Worm (Caenorhabditis elegans) whole organism, young adult: ENCODE results near the gene T04H1.12.

ENCODE experiments used
- B0019.2 ChIP-seq: fragments of 200-800 bp; sonication (Bioruptor generic); conservative IDR thresholded peaks from 2 replicates; pipeline ENCODE4 v1.3.6; 2022; ENCODE audit warnings: missing genetic modification reagents, missing genetic modification characterization, missing compliant biosample characterization
- F37B4.10 ChIP-seq: fragments of 200-800 bp; sonication (Bioruptor generic); IDR thresholded peaks from 2 replicates; pipeline ENCODE4 v1.3.6; 2022; ENCODE audit warnings: missing genetic modification characterization, missing compliant biosample characterization
- F55B11.4 ChIP-seq: sonication (generic microtip); optimal IDR thresholded peaks from 2 replicates; lab custom pipeline; 2016; ENCODE audit warnings: missing compliant biosample characterization, missing genetic modification characterization, borderline replicate concordance; ENCODE audit not compliant: insufficient read depth
- F57A8.1 ChIP-seq: fragments of 200-800 bp; sonication (Bioruptor generic); optimal IDR thresholded peaks from 2 replicates; lab custom pipeline; 2018; ENCODE audit warnings: mild to moderate bottlenecking, missing genetic modification characterization, moderate library complexity, missing compliant biosample characterization
- F57C9.4 ChIP-seq: sonication (generic microtip); optimal IDR thresholded peaks from 2 replicates; lab custom pipeline; 2017; ENCODE audit warnings: mild to moderate bottlenecking, missing genetic modification characterization, missing compliant biosample characterization
- K11D2.4 ChIP-seq: fragments of 200-800 bp; sonication (Bioruptor generic); IDR thresholded peaks from 2 replicates; pipeline ENCODE4 v1.3.6; 2022; ENCODE audit warnings: missing genetic modification reagents, missing genetic modification characterization, missing compliant biosample characterization
- Y53F4B.3 ChIP-seq: fragments of 200-800 bp; sonication (Bioruptor generic); IDR thresholded peaks from 2 replicates; pipeline ENCODE4 v1.3.6; 2022; ENCODE audit warnings: missing genetic modification reagents, missing genetic modification characterization, missing compliant biosample characterization
- Y53G8AR.9 ChIP-seq: fragments of 200-800 bp; sonication (Bioruptor generic); conservative IDR thresholded peaks from 2 replicates; pipeline ENCODE4 v1.3.6; 2022; ENCODE audit warnings: missing genetic modification reagents, missing genetic modification characterization, missing compliant biosample characterization
- Y56A3A.18 ChIP-seq: fragments of 200-800 bp; sonication (Bioruptor generic); IDR thresholded peaks from 2 replicates; pipeline ENCODE4 v1.3.6; 2022; ENCODE audit warnings: missing genetic modification reagents, missing genetic modification characterization, missing compliant biosample characterization
- ZK185.1 ChIP-seq: sonication (generic microtip); optimal IDR thresholded peaks from 2 replicates; lab custom pipeline; 2016; ENCODE audit warnings: mild to moderate bottlenecking, missing genetic modification characterization, missing compliant biosample characterization; ENCODE audit not compliant: poor library complexity, severe bottlenecking
- akir-1 ChIP-seq: fragments of 200-800 bp; sonication (Bioruptor generic); optimal IDR thresholded peaks from 2 replicates; lab custom pipeline; 2018; ENCODE audit warnings: mild to moderate bottlenecking, missing genetic modification characterization, moderate library complexity, missing compliant biosample characterization
- ama-1 ChIP-seq, 3 experiments: fragments of 150-350 bp in 1 of 3; sonication (generic microtip) in 2 of 3; optimal IDR thresholded peaks; 2 replicates each; lab custom pipeline; 2014 to 2018; ENCODE audit warnings: missing biosample characterization in 2 of 3, missing genetic modification characterization in 2 of 3, missing genetic modification reagents in 2 of 3
- aptf-2 ChIP-seq: fragments of 200-800 bp; sonication (Bioruptor generic); conservative IDR thresholded peaks from 2 replicates; pipeline ENCODE4 v1.3.6; 2022; ENCODE audit warnings: missing genetic modification reagents, missing genetic modification characterization, missing compliant biosample characterization
- atf-7 ChIP-seq: sonication (generic microtip); optimal IDR thresholded peaks from 2 replicates; lab custom pipeline; 2017; ENCODE audit warnings: mild to moderate bottlenecking, missing genetic modification characterization, missing compliant biosample characterization
- athp-1 ChIP-seq: sonication (generic microtip); optimal IDR thresholded peaks from 2 replicates; lab custom pipeline; 2017; ENCODE audit warnings: mild to moderate bottlenecking, missing genetic modification characterization, missing compliant biosample characterization
- attf-5 ChIP-seq: fragments of 200-800 bp; sonication (Bioruptor generic); optimal IDR thresholded peaks from 2 replicates; lab custom pipeline; 2018; ENCODE audit warnings: mild to moderate bottlenecking, missing genetic modification characterization, missing compliant biosample characterization
- bed-1 ChIP-seq: fragments of 200-800 bp; sonication (Bioruptor generic); IDR thresholded peaks from 2 replicates; pipeline ENCODE4 v1.3.6; 2022; ENCODE audit warnings: missing genetic modification reagents, missing genetic modification characterization, missing compliant biosample characterization
- bed-2 ChIP-seq: fragments of 200-800 bp; sonication (Bioruptor generic); IDR thresholded peaks from 2 replicates; pipeline ENCODE4 v1.3.6; 2022; ENCODE audit warnings: missing genetic modification reagents, missing genetic modification characterization, missing compliant biosample characterization
- ceh-100 ChIP-seq: fragments of 200-800 bp; sonication (Bioruptor generic); IDR thresholded peaks from 2 replicates; pipeline ENCODE4 v1.3.6; 2022; ENCODE audit warnings: missing genetic modification reagents, missing genetic modification characterization, missing compliant biosample characterization
- ceh-40 ChIP-seq: fragments of 200-800 bp; sonication (Bioruptor generic); IDR thresholded peaks from 2 replicates; pipeline ENCODE4 v1.3.6; 2022; ENCODE audit warnings: missing genetic modification characterization, missing compliant biosample characterization
- ceh-79 ChIP-seq: sonication (generic microtip); optimal IDR thresholded peaks from 2 replicates; lab custom pipeline; 2017; ENCODE audit warnings: mild to moderate bottlenecking, missing genetic modification characterization, missing compliant biosample characterization
- chd-7 ChIP-seq: sonication (generic microtip); optimal IDR thresholded peaks from 2 replicates; lab custom pipeline; 2016; ENCODE audit warnings: mild to moderate bottlenecking, missing genetic modification characterization, moderate library complexity, missing compliant biosample characterization
- die-1 ChIP-seq: sonication (generic microtip); optimal IDR thresholded peaks from 2 replicates; lab custom pipeline; 2016; ENCODE audit warnings: missing genotype, mild to moderate bottlenecking, missing genetic modification characterization, missing compliant biosample characterization
- dpl-1 ChIP-seq: fragments of 150-350 bp; optimal IDR thresholded peaks from 2 replicates; lab custom pipeline; 2014; ENCODE audit warnings: missing biosample characterization, missing genetic modification reagents, missing genetic modification characterization
- fkh-3 ChIP-seq: sonication (generic microtip); optimal IDR thresholded peaks from 2 replicates; lab custom pipeline; 2016; ENCODE audit warnings: mild to moderate bottlenecking, missing genetic modification characterization, missing compliant biosample characterization
- him-1 ChIP-seq: sonication (generic microtip); optimal IDR thresholded peaks from 2 replicates; lab custom pipeline; 2016; ENCODE audit warnings: missing genotype, missing genetic modification reagents, missing genetic modification characterization, missing compliant biosample characterization
- hmg-20 ChIP-seq: fragments of 200-800 bp; sonication (Bioruptor generic); IDR thresholded peaks from 2 replicates; pipeline ENCODE4 v1.3.6; 2022; ENCODE audit warnings: missing genetic modification reagents, missing genetic modification characterization, missing compliant biosample characterization
- let-607 ChIP-seq, 2 experiments: fragments of 200-800 bp in 1 of 2; sonication (Bioruptor generic) in 1 of 2; sonication (generic microtip) in 1 of 2; optimal IDR thresholded peaks; 2 replicates each; lab custom pipeline; 2016 to 2018; ENCODE audit warnings: mild to moderate bottlenecking in 2 of 2, missing compliant biosample characterization in 2 of 2, missing genetic modification characterization in 2 of 2, moderate library complexity in 2 of 2, missing genotype in 1 of 2
- lin-26 ChIP-seq: fragments of 200-800 bp; sonication (Bioruptor generic); IDR thresholded peaks from 2 replicates; pipeline ENCODE4 v1.3.6; 2022; ENCODE audit warnings: missing genetic modification reagents, missing genetic modification characterization, missing compliant biosample characterization
- lin-35 ChIP-seq, 3 experiments: fragments of 150-350 bp in 2 of 3; sonication (generic microtip) in 1 of 3; optimal IDR thresholded peaks; 2 replicates each; lab custom pipeline; 2014 to 2018; ENCODE audit warnings: missing biosample characterization in 3 of 3, missing genetic modification characterization in 3 of 3, missing genetic modification reagents in 3 of 3
- lin-54 ChIP-seq: fragments of 200-800 bp; sonication (Bioruptor generic); optimal IDR thresholded peaks from 2 replicates; lab custom pipeline; 2018; ENCODE audit warnings: mild to moderate bottlenecking, missing genetic modification characterization, missing compliant biosample characterization
- lsl-1 ChIP-seq: fragments of 200-800 bp; sonication (Bioruptor generic); optimal IDR thresholded peaks from 2 replicates; lab custom pipeline; 2018; ENCODE audit warnings: mild to moderate bottlenecking, missing genetic modification characterization, moderate library complexity, missing compliant biosample characterization
- madf-8 ChIP-seq: fragments of 200-800 bp; sonication (Bioruptor generic); conservative IDR thresholded peaks from 2 replicates; pipeline ENCODE4 v1.3.6; 2022; ENCODE audit warnings: missing genetic modification reagents, missing genetic modification characterization, missing compliant biosample characterization
- nhr-120 ChIP-seq: fragments of 200-800 bp; sonication (Bioruptor generic); IDR thresholded peaks from 2 replicates; pipeline ENCODE4 v1.3.6; 2022; ENCODE audit warnings: missing genetic modification characterization, missing compliant biosample characterization
- nhr-179 ChIP-seq: sonication (generic microtip); optimal IDR thresholded peaks from 2 replicates; lab custom pipeline; 2016; ENCODE audit warnings: mild to moderate bottlenecking, missing genetic modification characterization, missing compliant biosample characterization
- nhr-27 ChIP-seq: fragments of 200-800 bp; sonication (Bioruptor generic); optimal IDR thresholded peaks from 2 replicates; lab custom pipeline; 2018; ENCODE audit warnings: mild to moderate bottlenecking, missing genetic modification characterization, moderate library complexity, missing compliant biosample characterization
- rec-8 ChIP-seq, 2 experiments: sonication (generic microtip); optimal IDR thresholded peaks; 2 replicates each; lab custom pipeline; 2016; ENCODE audit warnings: mild to moderate bottlenecking in 2 of 2, missing genetic modification characterization in 2 of 2, missing genetic modification reagents in 2 of 2, missing genotype in 2 of 2, missing biosample characterization in 1 of 2, missing compliant biosample characterization in 1 of 2, moderate library complexity in 1 of 2
- snpc-1.3 ChIP-seq: sonication (generic microtip); optimal IDR thresholded peaks from 2 replicates; lab custom pipeline; 2017; ENCODE audit warnings: missing genetic modification characterization, mild to moderate bottlenecking, missing compliant biosample characterization, antibody characterized with exemption, moderate library complexity, missing genotype, missing genetic modification reagents; ENCODE audit not compliant: insufficient read depth
- somi-1 ChIP-seq: fragments of 200-800 bp; sonication (Bioruptor generic); optimal IDR thresholded peaks from 2 replicates; lab custom pipeline; 2018; ENCODE audit warnings: mild to moderate bottlenecking, missing genetic modification characterization, missing compliant biosample characterization
- sptf-2 ChIP-seq: fragments of 200-800 bp; sonication (Bioruptor generic); optimal IDR thresholded peaks from 2 replicates; lab custom pipeline; 2018; ENCODE audit warnings: mild to moderate bottlenecking, missing genetic modification characterization, missing compliant biosample characterization
- tbp1 ChIP-seq: fragments of 200-800 bp; sonication (Bioruptor generic); optimal IDR thresholded peaks from 2 replicates; lab custom pipeline; 2018; ENCODE audit warnings: mild to moderate bottlenecking, missing genetic modification characterization, missing compliant biosample characterization
- tlf-1 ChIP-seq: fragments of 200-800 bp; sonication (Bioruptor generic); optimal IDR thresholded peaks from 2 replicates; lab custom pipeline; 2018; ENCODE audit warnings: mild to moderate bottlenecking, missing genetic modification characterization, missing compliant biosample characterization
- unc-62 ChIP-seq: fragments of 150-350 bp; optimal IDR thresholded peaks from 2 replicates; lab custom pipeline; 2014; ENCODE audit warnings: missing biosample characterization, missing genetic modification reagents, missing genetic modification characterization
- xnd-1 ChIP-seq: sonication (generic microtip); optimal IDR thresholded peaks from 2 replicates; lab custom pipeline; 2016; ENCODE audit warnings: missing genotype, missing genetic modification reagents, missing genetic modification characterization, missing compliant biosample characterization
- zfh-2 ChIP-seq: fragments of 200-800 bp; sonication (Bioruptor generic); conservative IDR thresholded peaks from 2 replicates; pipeline ENCODE4 v1.3.6; 2022; ENCODE audit warnings: missing genetic modification reagents, missing genetic modification characterization, missing compliant biosample characterization
- ztf-28 ChIP-seq: fragments of 200-800 bp; sonication (Bioruptor generic); IDR thresholded peaks from 2 replicates; pipeline ENCODE4 v1.3.6; 2022; ENCODE audit warnings: missing genetic modification reagents, missing genetic modification characterization, missing compliant biosample characterization

T04H1.12 gene

ce11 chrV:12303453-12304077 is 48.1 kb downstream of the T04H1.12 start (continued):
- TF ChIP-seq Y56A3A.18 = peak; percentile 99
- peak; percentile 85 for TF ChIP-seq aptf-2 (GFP tag; lab: Robert Waterston, UW)
- TF ChIP-seq lsl-1 = peak; percentile 77
- peak; percentile 100 for TF ChIP-seq sptf-2
- peak; percentile 90 for TF ChIP-seq Y53F4B.3 (GFP tag; lab: Robert Waterston, UW)
- peak; percentile 100 for TF ChIP-seq chd-7 (tag; lab: Kevin White, UChicago)
- peak; percentile 99 for TF ChIP-seq lin-26
- peak; percentile 95 for TF ChIP-seq tlf-1 (GFP tag; lab: Kevin White, UChicago)
- peak; percentile 96 to 99 for TF ChIP-seq rec-8 (tag; optimal IDR thresholded peaks at IDR 0.05; lab: Kevin White, UChicago)
- no peak for TF ChIP-seq unc-62
- peak; percentile 99 for TF ChIP-seq him-1
- peak; percentile 100 for TF ChIP-seq fkh-3 (tag; lab: Kevin White, UChicago)
- TF ChIP-seq F55B11.4 (tag; lab: Kevin White, UChicago) = peak; percentile 58
- TF ChIP-seq lin-54 (GFP tag; lab: Kevin White, UChicago) = peak; percentile 95
- peak; percentile 99 for TF ChIP-seq zfh-2
- peak; percentile 90 for TF ChIP-seq nhr-179 (tag; lab: Kevin White, UChicago)
- TF ChIP-seq tbp1 (GFP tag; lab: Kevin White, UChicago) = peak; percentile 96
- peak; percentile 89 for TF ChIP-seq B0019.2
- TF ChIP-seq let-607 (tag; optimal IDR thresholded peaks at IDR 0.05; lab: Kevin White, UChicago) = peak; percentile 84 to 90
- TF ChIP-seq ztf-28 = peak; percentile 97
- TF ChIP-seq ceh-79 (tag; lab: Kevin White, UChicago) = peak; percentile 100
- peak; percentile 97 for TF ChIP-seq ceh-40
- TF ChIP-seq attf-5 (GFP tag; lab: Kevin White, UChicago) = peak; percentile 97
- peak; percentile 69 for TF ChIP-seq ama-1 (optimal IDR thresholded peaks at IDR 0.05; lab: Kevin White, UChicago)
- TF ChIP-seq ama-1 (GFP tag; optimal IDR thresholded peaks at IDR 0.05; lab: Kevin White, UChicago) = peak; percentile 95 to 96
- peak; percentile 99 for TF ChIP-seq F57C9.4 (tag; lab: Kevin White, UChicago)
- peak; percentile 100 for TF ChIP-seq bed-1 (GFP tag; lab: Robert Waterston, UW)
- peak; percentile 100 for TF ChIP-seq nhr-27 (tag; lab: Kevin White, UChicago)
- TF ChIP-seq hmg-20 (GFP tag; lab: Robert Waterston, UW) = peak; percentile 96
- peak; percentile 89 for TF ChIP-seq akir-1
- peak; percentile 96 for TF ChIP-seq ZK185.1
- peak; percentile 97 for TF ChIP-seq atf-7 (tag; lab: Kevin White, UChicago)
- peak; percentile 50 for TF ChIP-seq xnd-1
- TF ChIP-seq Y53G8AR.9 (GFP tag; lab: Robert Waterston, UW) = peak; percentile 96
- peak; percentile 81 for TF ChIP-seq madf-8
- TF ChIP-seq somi-1 (GFP tag; lab: Kevin White, UChicago) = peak; percentile 96
- peak; percentile 100 for TF ChIP-seq F57A8.1
- TF ChIP-seq dpl-1 (GFP tag; lab: Kevin White, UChicago) = peak; percentile 44
- peak; percentile 86 for TF ChIP-seq ceh-100 (GFP tag; lab: Robert Waterston, UW)
- TF ChIP-seq F37B4.10 (GFP tag; lab: Robert Waterston, UW) = peak; percentile 100
- TF ChIP-seq snpc-1.3 (tag; lab: Kevin White, UChicago) = peak; percentile 96
- peak; percentile 93 for TF ChIP-seq K11D2.4 (GFP tag; lab: Robert Waterston, UW)
- peak; percentile 13 to 79 (median 70) for TF ChIP-seq lin-35 (GFP tag; optimal IDR thresholded peaks at IDR 0.05; lab: Kevin White, UChicago)
- peak; percentile 99 for TF ChIP-seq die-1 (tag; lab: Kevin White, UChicago)
- TF ChIP-seq nhr-120 (GFP tag; lab: Robert Waterston, UW) = peak; percentile 100
- peak; percentile 99 for TF ChIP-seq athp-1 (tag; lab: Kevin White, UChicago)
- peak; percentile 96 for TF ChIP-seq bed-2
